Fruit fly (Drosophila melanogaster): ENCODE data around the gene CG8209.

The CG8209 gene

DNA sequence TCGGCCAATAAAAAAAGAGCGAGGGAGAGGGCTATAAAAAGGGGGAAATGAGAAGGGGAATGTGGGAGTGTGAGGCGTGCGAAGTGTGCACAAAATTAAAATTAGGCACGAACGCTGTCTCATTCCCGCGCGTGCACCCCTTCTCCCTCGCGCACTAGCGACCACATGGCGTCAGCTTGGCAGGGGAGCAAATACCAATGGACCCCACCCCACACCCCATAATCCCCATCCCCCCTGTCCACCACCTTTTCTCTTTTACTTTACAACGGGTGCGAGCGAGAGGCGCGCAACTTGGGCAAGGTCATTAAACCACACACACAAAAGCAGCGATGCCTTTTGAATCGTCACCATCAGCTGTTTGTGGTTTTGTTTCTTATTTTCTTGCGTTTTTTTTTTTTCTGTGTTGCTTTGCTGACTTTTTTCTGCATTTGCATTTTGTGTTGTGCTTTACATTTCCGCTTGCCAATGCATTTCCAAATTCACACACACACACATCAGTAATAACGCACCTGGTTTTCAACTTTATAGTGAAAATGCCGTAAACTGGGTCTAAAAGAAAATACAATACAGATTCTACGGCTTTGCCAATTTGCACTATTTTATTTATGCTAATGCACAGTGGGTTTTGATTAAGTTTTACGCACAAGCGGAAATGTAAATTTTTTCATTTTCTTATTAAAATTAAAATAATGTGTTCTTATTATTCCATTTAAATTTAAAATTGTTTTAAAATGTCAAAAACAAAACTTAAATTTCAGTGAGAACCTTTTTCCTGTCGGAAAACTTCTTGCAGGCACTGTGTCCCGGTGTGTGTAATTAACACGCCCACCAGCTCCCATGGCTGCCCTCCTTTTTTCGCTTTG, 48.3 kb downstream of the CG8209 start (continued):
- no peak for TF ChIP-seq CG33557 (GFP tag; optimal IDR thresholded peaks at IDR 0.05)
- no peak for TF ChIP-seq Kr (GFP tag; optimal IDR thresholded peaks at IDR 0.05)
- TF ChIP-seq CG10462 (GFP tag; optimal IDR thresholded peaks at IDR 0.05), result no peak
- peak; percentile 58; the same call in 2 of the 3 replicates for TF ChIP-seq B-H1 (GFP tag; IDR thresholded peaks at IDR 0.05)
- TF ChIP-seq mirr (GFP tag; optimal IDR thresholded peaks at IDR 0.05), result peak; percentile 11
- no peak for TF ChIP-seq ab (GFP tag; optimal IDR thresholded peaks at IDR 0.05)
- TF ChIP-seq CG10654 (GFP tag; optimal IDR thresholded peaks at IDR 0.05), result peak; percentile 43
- peak; percentile 73 for TF ChIP-seq E2f1 (GFP tag; IDR thresholded peaks at IDR 0.05)
- peak; percentile 60 for TF ChIP-seq tap (tag; optimal IDR thresholded peaks at IDR 0.05)
- TF ChIP-seq chinmo (GFP tag; IDR thresholded peaks at IDR 0.05; ENCODE audit: partially characterized antibody), result no peak
- peak; percentile 27; the same call in 1 of the 3 replicates for TF ChIP-seq so (GFP tag; IDR thresholded peaks at IDR 0.05)
- peak; percentile 65 for TF ChIP-seq gem (tag; optimal IDR thresholded peaks at IDR 0.05)
- TF ChIP-seq Fer3 (tag; optimal IDR thresholded peaks at IDR 0.05), result peak; percentile 27
- no peak for TF ChIP-seq salm (tag; optimal IDR thresholded peaks at IDR 0.05)
- TF ChIP-seq CG14050 (GFP tag; IDR thresholded peaks at IDR 0.05), result peak; percentile 14; the same call in 1 of the 3 replicates
- peak; percentile 71; the same call in 2 of the 3 replicates for TF ChIP-seq CG11456 (GFP tag; IDR thresholded peaks at IDR 0.05)
- TF ChIP-seq Tbp (GFP tag; optimal IDR thresholded peaks at IDR 0.05), result no peak
- TF ChIP-seq ttk (GFP tag; IDR thresholded peaks at IDR 0.05), result peak; percentile 58; the same call in 1 of the 2 replicates
- peak in 1 of 2 experiments; percentile 56 for TF ChIP-seq Hr51 (GFP tag; optimal IDR thresholded peaks at IDR 0.05)
- TF ChIP-seq CG11696 (GFP tag; IDR thresholded peaks at IDR 0.05), result peak; percentile 67
- peak; percentile 57 for TF ChIP-seq twi (tag; optimal IDR thresholded peaks at IDR 0.05)
- TF ChIP-seq Ets65A (GFP tag), result peak; percentile 49
- TF ChIP-seq Hmx (GFP tag; optimal IDR thresholded peaks at IDR 0.05), result peak; percentile 28
- TF ChIP-seq CG6765 (GFP tag; optimal IDR thresholded peaks at IDR 0.05), result no peak
- TF ChIP-seq Sin3A (optimal IDR thresholded peaks at IDR 0.05), result no peak
- TF ChIP-seq Dbx (GFP tag; IDR thresholded peaks at IDR 0.05), result peak; percentile 54; the same call in 1 of the 3 replicates
- TF ChIP-seq Gug (GFP tag; IDR thresholded peaks at IDR 0.05), result peak; percentile 31; the same call in 1 of the 4 replicates
- TF ChIP-seq rib (GFP tag; IDR thresholded peaks at IDR 0.05), result no peak
- TF ChIP-seq CG12942 (GFP tag; optimal IDR thresholded peaks at IDR 0.05), result no peak
- TF ChIP-seq CG5245 (GFP tag; optimal IDR thresholded peaks at IDR 0.05), result no peak
- peak; percentile 51 for TF ChIP-seq bcd (GFP tag; optimal IDR thresholded peaks at IDR 0.05)
- TF ChIP-seq Rx (GFP tag; IDR thresholded peaks at IDR 0.05), result no peak; the same call in 1 of the 2 replicates
- no peak for TF ChIP-seq Gsc (GFP tag; IDR thresholded peaks at IDR 0.05)
- TF ChIP-seq sisA (GFP tag; IDR thresholded peaks at IDR 0.05), result peak; percentile 55
- peak; percentile 27 for TF ChIP-seq CG6854 (GFP tag; optimal IDR thresholded peaks at IDR 0.05)
- no peak for TF ChIP-seq CG7786 (GFP tag; optimal IDR thresholded peaks at IDR 0.05)
- TF ChIP-seq ind (GFP tag; optimal IDR thresholded peaks at IDR 0.05), result peak; percentile 57
- peak; percentile 8 for TF ChIP-seq CG15696 (tag; optimal IDR thresholded peaks at IDR 0.05)
- TF ChIP-seq dmrt11E (tag; optimal IDR thresholded peaks at IDR 0.05), result no peak
- TF ChIP-seq CG12104 (GFP tag; optimal IDR thresholded peaks at IDR 0.05), result peak; percentile 49
- TF ChIP-seq CG18476 (GFP tag; optimal IDR thresholded peaks at IDR 0.05), result peak; percentile 41
- TF ChIP-seq CG7372 (GFP tag; IDR thresholded peaks at IDR 0.05), result peak; percentile 64; the same call in 1 of the 2 replicates
- no peak; the same call in 1 of the 3 replicates for TF ChIP-seq CG11560 (tag; IDR thresholded peaks at IDR 0.05)
- no peak for TF ChIP-seq schlank (tag; optimal IDR thresholded peaks at IDR 0.05)
- TF ChIP-seq CG15479 (GFP tag; optimal IDR thresholded peaks at IDR 0.05), result no peak
- 0 out of 3 replicates have a peak, but pooled peaks have one; percentile 0 for TF ChIP-seq z (GFP tag; IDR thresholded peaks at IDR 0.05)
- peak; percentile 77 for TF ChIP-seq CG14441 (GFP tag; IDR thresholded peaks at IDR 0.05)
- no peak for TF ChIP-seq ken (GFP tag; IDR thresholded peaks at IDR 0.05)
- peak; percentile 82 for TF ChIP-seq CG11695 (GFP tag; IDR thresholded peaks at IDR 0.05)
- no peak for TF ChIP-seq wek (GFP tag; optimal IDR thresholded peaks at IDR 0.05)
